Fruit fly (Drosophila melanogaster): ENCODE data around the gene CG14995.

Gene CG14995

DNA sequence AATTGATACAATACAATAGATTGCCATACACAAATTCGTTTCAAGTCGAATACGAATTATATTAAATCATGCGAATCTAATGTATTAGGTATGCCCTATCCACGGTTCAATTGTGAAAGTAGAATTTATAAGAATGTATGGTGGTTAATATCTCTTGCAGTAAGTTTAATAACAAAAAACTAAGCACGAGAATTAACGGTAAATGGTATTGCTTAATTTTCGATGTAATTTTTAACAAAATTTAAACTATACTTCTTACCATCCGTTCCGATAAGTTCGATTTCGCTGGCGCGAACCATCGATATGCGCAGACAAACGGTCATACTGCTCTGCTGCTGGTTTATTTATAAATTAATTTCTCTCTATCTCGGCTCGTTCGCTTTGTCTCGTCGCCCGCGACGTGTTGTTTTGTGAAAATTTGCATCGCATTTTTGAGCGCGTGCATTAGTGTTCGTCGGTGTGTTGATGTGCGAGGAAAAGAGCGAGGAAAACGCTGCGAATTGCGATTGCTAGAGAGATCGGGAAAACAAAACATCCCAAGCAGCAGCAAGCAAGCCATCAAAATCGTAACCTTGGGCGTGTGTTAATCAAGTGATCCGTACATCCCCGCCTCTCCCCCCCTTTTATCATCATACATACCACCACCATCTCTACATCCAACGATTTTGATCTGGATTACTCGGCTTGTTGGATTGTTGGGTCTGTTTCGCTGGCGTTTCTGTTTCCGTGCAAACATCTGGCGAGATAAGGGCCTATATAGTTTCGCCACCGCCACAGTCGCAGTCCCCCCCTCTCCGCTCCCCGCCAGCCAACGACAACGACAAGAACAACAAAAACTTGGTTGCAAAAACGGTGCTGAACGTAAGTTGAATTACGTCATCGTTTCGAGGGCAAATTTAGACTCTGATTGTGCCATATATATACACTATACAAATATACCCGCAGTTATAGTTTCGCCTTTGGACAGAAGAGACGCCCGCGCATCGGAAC, 497 bp upstream of the CG14995 start, which contains the start of gene Fit1 (continued):
- TF ChIP-seq Blimp-1 (GFP tag; optimal IDR thresholded peaks at IDR 0.05) (no peak), CG11294 (GFP tag; IDR thresholded peaks at IDR 0.05) (no peak), esn (GFP tag; optimal IDR thresholded peaks at IDR 0.05) (no peak), spab (GFP tag; optimal IDR thresholded peaks at IDR 0.05) (no peak), CG6854 (GFP tag; optimal IDR thresholded peaks at IDR 0.05) (no peak)

DNA sequence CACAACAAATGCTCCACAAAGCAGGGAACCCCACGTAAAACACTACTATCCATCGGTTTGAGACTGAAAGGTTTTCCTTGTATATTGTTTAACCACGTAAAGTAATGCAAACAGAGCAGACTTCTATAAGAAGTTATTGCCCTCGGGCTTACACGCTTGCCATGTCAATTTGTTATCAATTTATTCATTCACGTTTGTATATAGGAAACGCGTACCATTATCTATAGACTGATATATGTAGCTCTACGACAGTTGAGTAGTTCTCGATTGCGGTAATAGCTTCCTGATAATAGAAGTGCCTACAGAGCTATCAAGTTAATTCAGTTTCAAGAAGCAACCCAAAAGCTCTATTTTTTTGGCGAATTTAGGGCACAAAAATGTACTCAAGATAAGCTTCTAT, 3.9 kb downstream of the CG14995 start:
- no peak for TF ChIP-seq fd59A (GFP tag; optimal IDR thresholded peaks at IDR 0.05)
- TF ChIP-seq svp (GFP tag), result peak; percentile 4
- TF ChIP-seq fkh (GFP tag; optimal IDR thresholded peaks at IDR 0.05), result peak; percentile 36
- no peak for TF ChIP-seq acj6 (GFP tag; optimal IDR thresholded peaks at IDR 0.05)
- no peak for TF ChIP-seq CG34406 (GFP tag; optimal IDR thresholded peaks at IDR 0.05)

DNA sequence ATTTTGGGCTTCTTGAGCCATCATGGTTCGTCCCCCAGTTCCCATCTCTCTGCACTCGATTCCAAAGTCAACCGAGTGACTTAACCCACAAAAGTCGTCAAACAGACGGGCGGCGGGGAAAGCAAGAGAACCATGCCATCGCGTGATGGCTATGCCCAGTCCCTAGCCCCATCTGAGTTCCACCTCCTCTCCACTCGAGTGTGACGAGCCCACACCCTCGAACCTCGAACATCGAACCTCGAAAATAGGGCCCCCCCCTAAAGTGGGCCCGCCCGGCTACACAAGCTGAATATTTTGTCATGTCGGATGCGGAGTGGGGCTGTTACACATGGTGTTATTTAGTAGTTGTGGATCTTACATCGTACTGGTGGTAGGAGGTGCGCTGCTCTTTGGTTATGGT, 6.5 kb downstream of the CG14995 start:
- TF ChIP-seq Sox15 (GFP tag; optimal IDR thresholded peaks at IDR 0.05), result no peak
- TF ChIP-seq ss (GFP tag; optimal IDR thresholded peaks at IDR 0.05), result peak in 1 of 2 experiments; percentile 96

DNA sequence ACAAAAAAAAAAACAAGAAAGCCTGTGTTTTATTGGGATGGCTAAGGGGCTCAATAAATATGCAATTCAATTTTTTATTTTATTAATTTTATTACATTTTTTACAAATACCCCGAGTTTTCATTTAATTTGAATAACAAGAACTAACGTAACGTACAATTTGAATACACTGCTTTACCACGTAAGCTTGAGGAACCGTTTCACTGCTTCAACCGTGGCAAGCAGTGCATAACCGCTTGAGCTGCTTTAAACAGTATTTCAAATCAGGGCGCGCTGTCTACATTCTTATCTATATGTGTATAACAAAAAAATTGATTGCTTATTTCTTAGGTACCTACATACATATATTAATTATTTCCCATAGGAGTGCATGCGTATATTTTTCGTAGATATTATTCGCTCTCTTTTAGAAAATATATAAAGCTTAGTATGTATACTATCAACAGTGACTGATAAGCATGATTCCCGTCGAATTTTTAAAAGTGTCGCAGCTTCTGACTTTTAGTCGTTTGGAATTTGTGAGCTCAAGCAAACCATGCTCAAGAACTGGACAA, 10.3 kb downstream of the CG14995 start, which contains the start of gene CG14990:
TSS of gene CG14990 (plus strand) at position 503 of the 553 bp plus-strand sequence.
- TF ChIP-seq CG7368 (GFP tag; optimal IDR thresholded peaks at IDR 0.05) (no peak), pdm3 (GFP tag; optimal IDR thresholded peaks at IDR 0.05) (no peak), fd59A (GFP tag; optimal IDR thresholded peaks at IDR 0.05) (no peak), CG10669 (GFP tag; optimal IDR thresholded peaks at IDR 0.05) (no peak), CG15336 (GFP tag; IDR thresholded peaks at IDR 0.05) (no peak), ss (GFP tag; optimal IDR thresholded peaks at IDR 0.05) (no peak), salr (GFP tag; optimal IDR thresholded peaks at IDR 0.05) (no peak), Sox102F (GFP tag; optimal IDR thresholded peaks at IDR 0.05) (no peak), achi (GFP tag; optimal IDR thresholded peaks at IDR 0.05) (no peak), Sox15 (GFP tag; optimal IDR thresholded peaks at IDR 0.05) (no peak), CG31627 (GFP tag; optimal IDR thresholded peaks at IDR 0.05) (no peak), eg (GFP tag; IDR thresholded peaks at IDR 0.05) (no peak)

dm6 chr3L:4088694-4089190, 14.3 kb downstream of the CG14995 start, which contains the start of gene Gad1:
TSS of gene Gad1 (minus strand) at chr3L:4088744.
- TF ChIP-seq CG9139 (GFP tag; optimal IDR thresholded peaks at IDR 0.05), result no peak
- TF ChIP-seq CG6792 (GFP tag; optimal IDR thresholded peaks at IDR 0.05), result no peak
- TF ChIP-seq Eip75B (GFP tag; optimal IDR thresholded peaks at IDR 0.05), result no peak
- no peak for TF ChIP-seq fkh (GFP tag; optimal IDR thresholded peaks at IDR 0.05)
- no peak for TF ChIP-seq cyc (GFP tag; optimal IDR thresholded peaks at IDR 0.05)
- TF ChIP-seq Blimp-1 (GFP tag; optimal IDR thresholded peaks at IDR 0.05), result no peak
- TF ChIP-seq lz (GFP tag; optimal IDR thresholded peaks at IDR 0.05), result no peak
- TF ChIP-seq CG3919 (GFP tag; optimal IDR thresholded peaks at IDR 0.05), result no peak
- no peak for TF ChIP-seq CG31627 (GFP tag; optimal IDR thresholded peaks at IDR 0.05)
- no peak for TF ChIP-seq Eip78C (GFP tag)
- no peak for TF ChIP-seq achi (GFP tag; optimal IDR thresholded peaks at IDR 0.05)
- no peak for TF ChIP-seq Sox102F (GFP tag; optimal IDR thresholded peaks at IDR 0.05)
- TF ChIP-seq net (GFP tag; optimal IDR thresholded peaks at IDR 0.05), result no peak
- TF ChIP-seq CG6854 (GFP tag; optimal IDR thresholded peaks at IDR 0.05), result no peak
